Worm (Caenorhabditis elegans) whole organism, young adult: ENCODE results near the gene srlf-24.
A peak's percentile ranks its signal among the peaks of the same experiment; 100 is the strongest.

ENCODE experiments used
- C06A6.2 ChIP-seq: fragments of 200-800 bp; sonication (Bioruptor generic); conservative IDR thresholded peaks from 2 replicates; pipeline ENCODE4 v1.3.6; 2022; ENCODE audit warnings: missing genetic modification characterization, missing compliant biosample characterization
- F10E7.11 ChIP-seq: sonication (generic microtip); optimal IDR thresholded peaks from 2 replicates; lab custom pipeline; 2017; ENCODE audit warnings: mild to moderate bottlenecking, missing genetic modification characterization, moderate library complexity, missing compliant biosample characterization
- F33H1.4 ChIP-seq: fragments of 200-800 bp; sonication (Bioruptor generic); IDR thresholded peaks from 2 replicates; pipeline ENCODE4 v1.3.6; 2022; ENCODE audit warnings: missing genetic modification reagents, missing genetic modification characterization, missing compliant biosample characterization
- F37B4.10 ChIP-seq: fragments of 200-800 bp; sonication (Bioruptor generic); IDR thresholded peaks from 2 replicates; pipeline ENCODE4 v1.3.6; 2022; ENCODE audit warnings: missing genetic modification characterization, missing compliant biosample characterization
- F55B11.4 ChIP-seq: sonication (generic microtip); optimal IDR thresholded peaks from 2 replicates; lab custom pipeline; 2016; ENCODE audit warnings: missing compliant biosample characterization, missing genetic modification characterization, borderline replicate concordance; ENCODE audit not compliant: insufficient read depth
- T07F8.4 ChIP-seq: sonication (generic microtip); optimal IDR thresholded peaks from 2 replicates; lab custom pipeline; 2016; ENCODE audit warnings: mild to moderate bottlenecking, missing genetic modification characterization, moderate library complexity, missing compliant biosample characterization
- Y53G8AR.9 ChIP-seq: fragments of 200-800 bp; sonication (Bioruptor generic); conservative IDR thresholded peaks from 2 replicates; pipeline ENCODE4 v1.3.6; 2022; ENCODE audit warnings: missing genetic modification reagents, missing genetic modification characterization, missing compliant biosample characterization
- Y95B8A.8 ChIP-seq: fragments of 200-800 bp; sonication (Bioruptor generic); IDR thresholded peaks from 2 replicates; pipeline ENCODE4 v1.3.6; 2022; ENCODE audit warnings: missing genetic modification reagents, missing genetic modification characterization, missing compliant biosample characterization
- akir-1 ChIP-seq: fragments of 200-800 bp; sonication (Bioruptor generic); optimal IDR thresholded peaks from 2 replicates; lab custom pipeline; 2018; ENCODE audit warnings: mild to moderate bottlenecking, missing genetic modification characterization, moderate library complexity, missing compliant biosample characterization
- atf-7 ChIP-seq: sonication (generic microtip); optimal IDR thresholded peaks from 2 replicates; lab custom pipeline; 2017; ENCODE audit warnings: mild to moderate bottlenecking, missing genetic modification characterization, missing compliant biosample characterization
- bed-1 ChIP-seq: fragments of 200-800 bp; sonication (Bioruptor generic); IDR thresholded peaks from 2 replicates; pipeline ENCODE4 v1.3.6; 2022; ENCODE audit warnings: missing genetic modification reagents, missing genetic modification characterization, missing compliant biosample characterization
- bed-2 ChIP-seq: fragments of 200-800 bp; sonication (Bioruptor generic); IDR thresholded peaks from 2 replicates; pipeline ENCODE4 v1.3.6; 2022; ENCODE audit warnings: missing genetic modification reagents, missing genetic modification characterization, missing compliant biosample characterization
- ceh-100 ChIP-seq: fragments of 200-800 bp; sonication (Bioruptor generic); IDR thresholded peaks from 2 replicates; pipeline ENCODE4 v1.3.6; 2022; ENCODE audit warnings: missing genetic modification reagents, missing genetic modification characterization, missing compliant biosample characterization
- ceh-27 ChIP-seq: fragments of 200-800 bp; sonication (Bioruptor generic); optimal IDR thresholded peaks from 2 replicates; lab custom pipeline; 2018; ENCODE audit warnings: mild to moderate bottlenecking, missing genetic modification characterization, moderate library complexity, missing compliant biosample characterization
- chd-7 ChIP-seq: sonication (generic microtip); optimal IDR thresholded peaks from 2 replicates; lab custom pipeline; 2016; ENCODE audit warnings: mild to moderate bottlenecking, missing genetic modification characterization, moderate library complexity, missing compliant biosample characterization
- dox-1 ChIP-seq: fragments of 200-800 bp; sonication (Bioruptor generic); IDR thresholded peaks from 2 replicates; pipeline ENCODE4 v1.3.6; 2022; ENCODE audit warnings: missing genetic modification reagents, missing genetic modification characterization, missing compliant biosample characterization
- egl-18 ChIP-seq: fragments of 200-800 bp; sonication (Bioruptor generic); IDR thresholded peaks from 2 replicates; pipeline ENCODE4 v1.3.6; 2022; ENCODE audit warnings: missing genetic modification reagents, missing genetic modification characterization, missing compliant biosample characterization
- gei-17 ChIP-seq: fragments of 200-800 bp; sonication (Bioruptor generic); optimal IDR thresholded peaks from 2 replicates; lab custom pipeline; 2018; ENCODE audit warnings: mild to moderate bottlenecking, missing genetic modification characterization, missing compliant biosample characterization
- hlh-26 ChIP-seq: fragments of 200-800 bp; sonication (Bioruptor generic); conservative IDR thresholded peaks from 2 replicates; pipeline ENCODE4 v1.3.6; 2022; ENCODE audit warnings: missing genetic modification reagents, missing genetic modification characterization, missing compliant biosample characterization
- hmg-1.2 ChIP-seq: fragments of 200-800 bp; sonication (Bioruptor generic); IDR thresholded peaks from 2 replicates; pipeline ENCODE4 v1.3.6; 2022; ENCODE audit warnings: missing genetic modification reagents, missing genetic modification characterization, missing compliant biosample characterization
- hrde-1 ChIP-seq: sonication (generic microtip); optimal IDR thresholded peaks from 2 replicates; lab custom pipeline; 2016; ENCODE audit warnings: missing genetic modification characterization, mild to moderate bottlenecking, missing compliant biosample characterization, moderate library complexity, missing genotype, missing genetic modification reagents, borderline replicate concordance
- hsf-1 ChIP-seq: fragments of 200-800 bp; sonication (Bioruptor generic); IDR thresholded peaks from 2 replicates; pipeline ENCODE4 v1.3.6; 2022; ENCODE audit warnings: missing genetic modification reagents, missing genetic modification characterization, missing compliant biosample characterization
- let-607 ChIP-seq, 2 experiments: fragments of 200-800 bp in 1 of 2; sonication (Bioruptor generic) in 1 of 2; sonication (generic microtip) in 1 of 2; optimal IDR thresholded peaks; 2 replicates each; lab custom pipeline; 2016 to 2018; ENCODE audit warnings: mild to moderate bottlenecking in 2 of 2, missing compliant biosample characterization in 2 of 2, missing genetic modification characterization in 2 of 2, moderate library complexity in 2 of 2, missing genotype in 1 of 2
- lin-26 ChIP-seq: fragments of 200-800 bp; sonication (Bioruptor generic); IDR thresholded peaks from 2 replicates; pipeline ENCODE4 v1.3.6; 2022; ENCODE audit warnings: missing genetic modification reagents, missing genetic modification characterization, missing compliant biosample characterization
- lin-54 ChIP-seq: fragments of 200-800 bp; sonication (Bioruptor generic); optimal IDR thresholded peaks from 2 replicates; lab custom pipeline; 2018; ENCODE audit warnings: mild to moderate bottlenecking, missing genetic modification characterization, missing compliant biosample characterization
- lir-1 ChIP-seq: fragments of 200-800 bp; sonication (Bioruptor generic); conservative IDR thresholded peaks from 2 replicates; pipeline ENCODE4 v1.3.6; 2022; ENCODE audit warnings: missing genetic modification reagents, missing genetic modification characterization, missing compliant biosample characterization
- lsl-1 ChIP-seq: fragments of 200-800 bp; sonication (Bioruptor generic); optimal IDR thresholded peaks from 2 replicates; lab custom pipeline; 2018; ENCODE audit warnings: mild to moderate bottlenecking, missing genetic modification characterization, moderate library complexity, missing compliant biosample characterization
- lsy-27 ChIP-seq: sonication (generic microtip); optimal IDR thresholded peaks from 2 replicates; lab custom pipeline; 2017; ENCODE audit warnings: missing genetic modification characterization, mild to moderate bottlenecking, missing compliant biosample characterization, antibody characterized with exemption, missing genotype, borderline replicate concordance; ENCODE audit not compliant: insufficient read depth
- madf-3 ChIP-seq: fragments of 200-800 bp; sonication (Bioruptor generic); IDR thresholded peaks from 2 replicates; pipeline ENCODE4 v1.3.6; 2022; ENCODE audit warnings: missing genetic modification reagents, missing genetic modification characterization, missing compliant biosample characterization
- nfya-1 ChIP-seq: sonication (generic microtip); optimal IDR thresholded peaks from 2 replicates; lab custom pipeline; 2017; ENCODE audit warnings: antibody characterized with exemption, missing compliant biosample characterization, missing genetic modification characterization, borderline replicate concordance; ENCODE audit not compliant: insufficient read depth
- nhr-179 ChIP-seq: sonication (generic microtip); optimal IDR thresholded peaks from 2 replicates; lab custom pipeline; 2016; ENCODE audit warnings: mild to moderate bottlenecking, missing genetic modification characterization, missing compliant biosample characterization
- nhr-27 ChIP-seq: fragments of 200-800 bp; sonication (Bioruptor generic); optimal IDR thresholded peaks from 2 replicates; lab custom pipeline; 2018; ENCODE audit warnings: mild to moderate bottlenecking, missing genetic modification characterization, moderate library complexity, missing compliant biosample characterization
- nhr-90 ChIP-seq: sonication (generic microtip); optimal IDR thresholded peaks from 2 replicates; lab custom pipeline; 2016; ENCODE audit warnings: missing genotype, mild to moderate bottlenecking, missing genetic modification characterization, missing compliant biosample characterization
- pha-4 ChIP-seq: fragments of 150-350 bp; sonication (generic microtip); optimal IDR thresholded peaks from 2 replicates; lab custom pipeline; 2014; ENCODE audit warnings: missing biosample characterization, missing genetic modification reagents, missing genetic modification characterization
- rcor-1 ChIP-seq: fragments of 200-800 bp; sonication (Bioruptor generic); IDR thresholded peaks from 2 replicates; pipeline ENCODE4 v1.3.6; 2022; ENCODE audit warnings: missing genetic modification reagents, missing genetic modification characterization, missing compliant biosample characterization
- repo-1 ChIP-seq: sonication (generic microtip); optimal IDR thresholded peaks from 2 replicates; lab custom pipeline; 2017; ENCODE audit warnings: mild to moderate bottlenecking, missing genetic modification characterization, missing compliant biosample characterization
- somi-1 ChIP-seq: fragments of 200-800 bp; sonication (Bioruptor generic); optimal IDR thresholded peaks from 2 replicates; lab custom pipeline; 2018; ENCODE audit warnings: mild to moderate bottlenecking, missing genetic modification characterization, missing compliant biosample characterization
- sptf-2 ChIP-seq: fragments of 200-800 bp; sonication (Bioruptor generic); optimal IDR thresholded peaks from 2 replicates; lab custom pipeline; 2018; ENCODE audit warnings: mild to moderate bottlenecking, missing genetic modification characterization, missing compliant biosample characterization
- unc-130 ChIP-seq: sonication (generic microtip); optimal IDR thresholded peaks from 2 replicates; lab custom pipeline; 2016; ENCODE audit warnings: missing genetic modification reagents, missing genetic modification characterization, missing compliant biosample characterization
- unc-62 ChIP-seq: fragments of 150-350 bp; optimal IDR thresholded peaks from 2 replicates; lab custom pipeline; 2014; ENCODE audit warnings: missing biosample characterization, missing genetic modification reagents, missing genetic modification characterization
- zfh-2 ChIP-seq: fragments of 200-800 bp; sonication (Bioruptor generic); conservative IDR thresholded peaks from 2 replicates; pipeline ENCODE4 v1.3.6; 2022; ENCODE audit warnings: missing genetic modification reagents, missing genetic modification characterization, missing compliant biosample characterization
- zim-3 ChIP-seq: sonication (generic microtip); optimal IDR thresholded peaks from 2 replicates; lab custom pipeline; 2017; ENCODE audit warnings: mild to moderate bottlenecking, missing genetic modification characterization, moderate library complexity, missing compliant biosample characterization
- ztf-26 ChIP-seq: sonication (generic microtip); optimal IDR thresholded peaks from 2 replicates; lab custom pipeline; 2017; ENCODE audit warnings: missing genetic modification characterization, missing compliant biosample characterization
- ztf-28 ChIP-seq: fragments of 200-800 bp; sonication (Bioruptor generic); IDR thresholded peaks from 2 replicates; pipeline ENCODE4 v1.3.6; 2022; ENCODE audit warnings: missing genetic modification reagents, missing genetic modification characterization, missing compliant biosample characterization

The srlf-24 gene

ce11 chrIV:11092502-11093080 lies 13.0 kb downstream of the srlf-24 start, which contains the start of gene bcc-1:
Gene bcc-1, minus strand, starts transcription at chrIV:11092552.
- TF ChIP-seq nhr-90 (tag; lab: Kevin White, UChicago) = no peak
- peak; percentile 49 for TF ChIP-seq somi-1
- peak; percentile 5 for TF ChIP-seq ztf-26 (tag; lab: Kevin White, UChicago)
- TF ChIP-seq lsy-27 (tag; lab: Kevin White, UChicago) = no peak
- TF ChIP-seq rcor-1 (GFP tag; lab: Robert Waterston, UW) = no peak
- no peak for TF ChIP-seq F55B11.4 (tag; lab: Kevin White, UChicago)
- no peak for TF ChIP-seq hsf-1
- TF ChIP-seq Y53G8AR.9 = no peak
- TF ChIP-seq F10E7.11 (tag; lab: Kevin White, UChicago) = no peak
- TF ChIP-seq akir-1 = no peak

- TF ChIP-seq chd-7 (no peak), lin-54 (GFP tag; lab: Kevin White, UChicago) (no peak), F55B11.4 (tag; lab: Kevin White, UChicago) (no peak), hlh-26 (no peak), pha-4 (tag; lab: Kevin White, UChicago) (no peak), C06A6.2 (GFP tag; lab: Robert Waterston, UW) (no peak), lin-26 (GFP tag; lab: Robert Waterston, UW) (no peak), F10E7.11 (tag; lab: Kevin White, UChicago) (no peak), madf-3 (GFP tag; lab: Robert Waterston, UW) (no peak), bed-1 (no peak), egl-18 (GFP tag; lab: Robert Waterston, UW) (no peak), nhr-27 (tag; lab: Kevin White, UChicago) (no peak), T07F8.4 (tag; lab: Kevin White, UChicago) (no peak), hrde-1 (tag; lab: Kevin White, UChicago) (no peak), let-607 (tag; optimal IDR thresholded peaks at IDR 0.05; lab: Kevin White, UChicago) (no peak)
Observed at ce11 chrIV:11089527-11089926, 16.1 kb downstream of the srlf-24 start, which contains the start of gene M7.7. Gene M7.7, plus strand, starts transcription at chrIV:11089827.

- TF ChIP-seq F33H1.4 (GFP tag; lab: Robert Waterston, UW) (peak; percentile 69), ceh-100 (GFP tag; lab: Robert Waterston, UW) (no peak), repo-1 (tag; lab: Kevin White, UChicago) (no peak), sptf-2 (no peak), lir-1 (GFP tag; lab: Robert Waterston, UW) (no peak), lsl-1 (GFP tag; lab: Kevin White, UChicago) (peak; percentile 80), F10E7.11 (tag; lab: Kevin White, UChicago) (no peak), hrde-1 (tag; lab: Kevin White, UChicago) (no peak), zim-3 (no peak), dox-1 (GFP tag; lab: Robert Waterston, UW) (no peak), Y53G8AR.9 (no peak), ceh-27 (GFP tag; lab: Kevin White, UChicago) (no peak), gei-17 (no peak), unc-130 (peak; percentile 22), ztf-28 (GFP tag; lab: Robert Waterston, UW) (no peak), Y95B8A.8 (GFP tag; lab: Robert Waterston, UW) (no peak), madf-3 (GFP tag; lab: Robert Waterston, UW) (0 out of 2 replicates have a peak, but pooled peaks have one; percentile 45), atf-7 (no peak), bed-2 (no peak), let-607 (tag; optimal IDR thresholded peaks at IDR 0.05; lab: Kevin White, UChicago) (no peak), C06A6.2 (GFP tag; lab: Robert Waterston, UW) (no peak), unc-62 (no peak), nfya-1 (no peak), nhr-179 (tag; lab: Kevin White, UChicago) (no peak), F37B4.10 (no peak), hmg-1.2 (GFP tag; lab: Robert Waterston, UW) (no peak), zfh-2 (GFP tag; lab: Robert Waterston, UW) (no peak)
Observed at ce11 chrIV:11083609-11084008, 22.0 kb downstream of the srlf-24 start, which contains the start of gene klc-1. Gene klc-1, plus strand, starts transcription at chrIV:11083735.
